Worm (Caenorhabditis elegans): ENCODE measurements around the gene C18C4.7.

DNA sequence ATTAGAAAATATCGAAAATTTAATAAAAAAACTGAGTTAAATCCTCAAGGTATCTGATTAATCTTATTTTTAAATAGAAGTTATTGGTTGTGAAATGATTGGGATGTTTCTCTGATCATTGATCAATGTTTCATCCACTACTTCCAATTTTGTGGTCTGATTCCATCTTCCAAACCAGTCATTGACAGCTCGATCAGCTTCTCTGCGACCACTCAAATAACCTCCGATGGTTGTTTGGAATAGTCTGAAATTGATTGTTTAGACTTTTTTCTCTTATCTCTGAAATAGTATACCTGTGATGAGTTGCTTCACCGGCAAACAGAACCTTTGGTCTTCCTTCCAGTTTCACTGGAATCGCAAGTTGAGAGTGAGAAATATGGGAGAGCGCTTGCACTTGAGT lies 57.1 kb downstream of the C18C4.7 start:
- TF ChIP-seq mes-4 (tag; optimal IDR thresholded peaks at IDR 0.05) (no peak), cebp-1 (GFP tag; IDR thresholded peaks at IDR 0.05) (no peak), cebp-1 (tag; optimal IDR thresholded peaks at IDR 0.05) (no peak), T07F8.4 (tag; optimal IDR thresholded peaks at IDR 0.05) (no peak)

Measured in whole organism, young adult.